Worm (Caenorhabditis elegans) whole organism, midembryonic: Measurements from ENCODE around the gene srx-102.

Experiments used
- T22C8.4 ChIP-seq: fragments of 200-800 bp; sonication (Bioruptor generic); IDR thresholded peaks from 2 replicates; pipeline ENCODE4 v1.3.6; 2022; ENCODE audit warnings: missing genetic modification characterization, missing compliant biosample characterization
- cog-1 ChIP-seq: sonication (generic microtip); optimal IDR thresholded peaks from 2 replicates; lab custom pipeline; 2016; ENCODE audit warnings: missing genetic modification characterization, missing compliant biosample characterization
- flt-1 ChIP-seq: fragments of 200-800 bp; sonication (Bioruptor generic); IDR thresholded peaks from 2 replicates; pipeline ENCODE4 v1.3.6; 2022; ENCODE audit warnings: missing genetic modification characterization, missing compliant biosample characterization
- klf-2 ChIP-seq: fragments of 200-800 bp; sonication (Bioruptor generic); conservative IDR thresholded peaks from 2 replicates; pipeline ENCODE4 v1.3.6; 2022; ENCODE audit warnings: missing genetic modification reagents, missing genetic modification characterization, missing compliant biosample characterization
- med-1 ChIP-seq: sonication (generic microtip); optimal IDR thresholded peaks from 2 replicates; lab custom pipeline; 2017; ENCODE audit warnings: missing genetic modification characterization, mild to moderate bottlenecking, missing compliant biosample characterization, antibody characterized with exemption, missing genetic modification reagents; ENCODE audit not compliant: insufficient read depth
- ref-1 ChIP-seq: fragments of 200-800 bp; sonication (Bioruptor generic); conservative IDR thresholded peaks from 2 replicates; pipeline ENCODE4 v1.3.6; 2022; ENCODE audit warnings: missing genetic modification reagents, missing genetic modification characterization, missing compliant biosample characterization
- tab-1 ChIP-seq: fragments of 200-800 bp; sonication (Bioruptor generic); IDR thresholded peaks from 2 replicates; pipeline ENCODE4 v1.3.6; 2022; ENCODE audit warnings: missing genetic modification characterization, missing compliant biosample characterization
- ztf-23 ChIP-seq: fragments of 200-800 bp; sonication (Bioruptor generic); IDR thresholded peaks from 2 replicates; pipeline ENCODE4 v1.3.6; 2022; ENCODE audit warnings: missing genetic modification reagents, missing genetic modification characterization, missing compliant biosample characterization
- ztf-29 ChIP-seq: fragments of 200-800 bp; sonication (Bioruptor generic); IDR thresholded peaks from 2 replicates; pipeline ENCODE4 v1.3.6; 2022; ENCODE audit warnings: missing genetic modification reagents, missing genetic modification characterization, missing compliant biosample characterization

Gene srx-102

DNA sequence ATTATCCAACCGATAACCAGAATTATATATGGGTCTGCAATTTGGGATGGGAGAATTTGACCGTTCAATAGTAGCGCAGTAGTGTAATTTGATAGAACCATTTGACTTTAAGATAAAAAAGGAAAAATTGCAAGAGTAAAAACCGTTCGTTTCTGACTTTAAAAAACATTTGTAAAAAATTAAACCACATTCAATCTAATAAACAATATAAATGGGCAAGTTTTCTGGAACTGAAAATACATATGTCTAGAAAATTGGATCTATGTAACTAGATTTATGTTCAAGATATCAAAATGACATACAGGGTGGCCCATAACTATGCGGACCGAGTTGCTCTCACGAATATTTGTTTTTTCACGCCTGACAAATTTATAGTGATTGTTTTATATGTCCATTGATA is at the start of gene srx-102:
srx-102 (minus strand) TSS at position 101 of the 400 bp plus-strand sequence.
- no peak for TF ChIP-seq med-1 (GFP tag; lab: Kevin White, UChicago)
- no peak for TF ChIP-seq ztf-29 (GFP tag; lab: Robert Waterston, UW)
- no peak for TF ChIP-seq tab-1 (GFP tag; lab: Robert Waterston, UW)
- no peak for TF ChIP-seq T22C8.4
- no peak for TF ChIP-seq ref-1 (GFP tag; lab: Robert Waterston, UW)
- no peak for TF ChIP-seq flt-1
- TF ChIP-seq cog-1 (tag; lab: Kevin White, UChicago): no peak
- no peak for TF ChIP-seq ztf-23 (GFP tag; lab: Robert Waterston, UW)
- no peak for TF ChIP-seq klf-2 (GFP tag; lab: Robert Waterston, UW)

DNA sequence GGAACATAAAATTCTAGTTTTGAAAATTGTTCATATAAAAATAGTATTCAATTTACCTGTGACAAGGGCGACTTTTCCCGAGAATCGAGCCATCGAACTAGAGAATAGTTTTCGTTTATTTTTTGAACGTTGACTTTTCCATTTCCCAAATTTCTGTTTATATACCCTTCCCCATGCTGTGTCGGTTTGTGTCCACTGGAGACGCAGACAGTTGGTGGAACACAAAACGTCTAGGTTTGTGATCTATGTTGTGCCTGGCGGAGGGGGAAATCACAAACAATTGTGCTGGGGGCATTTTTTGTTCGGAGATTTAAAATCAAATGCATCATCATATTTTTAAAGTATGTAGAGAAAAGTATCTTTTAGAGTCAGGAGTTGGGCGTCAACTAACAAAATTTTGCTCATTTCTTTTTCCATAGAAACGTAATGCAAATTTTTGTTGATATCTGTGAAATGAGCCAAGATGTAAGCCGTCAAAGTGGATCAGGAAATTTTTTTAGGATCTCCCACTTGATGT is 49.2 kb upstream of the srx-102 start, which contains the start of gene nta-1:
nta-1 (minus strand) TSS at position 131 of the 517 bp plus-strand sequence.
- TF ChIP-seq tab-1 (GFP tag; lab: Robert Waterston, UW): no peak
- no peak for TF ChIP-seq klf-2 (GFP tag; lab: Robert Waterston, UW)
- no peak for TF ChIP-seq ztf-29 (GFP tag; lab: Robert Waterston, UW)
- no peak for TF ChIP-seq ref-1 (GFP tag; lab: Robert Waterston, UW)
- no peak for TF ChIP-seq flt-1
- no peak for TF ChIP-seq med-1 (GFP tag; lab: Kevin White, UChicago)
- no peak for TF ChIP-seq ztf-23 (GFP tag; lab: Robert Waterston, UW)
- no peak for TF ChIP-seq T22C8.4
- TF ChIP-seq cog-1 (tag; lab: Kevin White, UChicago): no peak

DNA sequence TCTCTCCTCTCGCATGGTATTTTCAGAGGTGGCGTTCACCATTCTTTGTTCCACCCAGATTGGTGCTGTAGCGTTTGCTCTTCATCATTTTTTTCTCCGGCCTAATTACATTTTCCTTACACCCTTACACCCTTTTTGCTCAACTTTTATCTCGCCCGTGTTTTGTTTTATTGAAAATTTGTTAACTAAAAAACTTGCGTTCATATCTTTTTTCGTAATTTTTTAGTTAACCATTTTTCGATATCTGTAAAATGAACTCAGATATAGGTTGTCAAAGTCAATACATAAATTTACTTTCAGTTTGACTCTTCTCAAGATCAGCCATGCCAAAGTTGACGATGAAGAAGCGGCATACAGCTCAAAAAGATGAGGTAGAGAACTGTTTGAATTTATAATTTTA is 47.0 kb upstream of the srx-102 start, which contains the start of gene F12E12.1:
F12E12.1 (plus strand) TSS at position 301 of the 400 bp plus-strand sequence.
- TF ChIP-seq med-1 (GFP tag; lab: Kevin White, UChicago) (no peak), ref-1 (GFP tag; lab: Robert Waterston, UW) (no peak), ztf-23 (GFP tag; lab: Robert Waterston, UW) (no peak), klf-2 (GFP tag; lab: Robert Waterston, UW) (no peak), flt-1 (no peak), T22C8.4 (no peak), tab-1 (GFP tag; lab: Robert Waterston, UW) (no peak), cog-1 (tag; lab: Kevin White, UChicago) (no peak), ztf-29 (GFP tag; lab: Robert Waterston, UW) (no peak)

DNA sequence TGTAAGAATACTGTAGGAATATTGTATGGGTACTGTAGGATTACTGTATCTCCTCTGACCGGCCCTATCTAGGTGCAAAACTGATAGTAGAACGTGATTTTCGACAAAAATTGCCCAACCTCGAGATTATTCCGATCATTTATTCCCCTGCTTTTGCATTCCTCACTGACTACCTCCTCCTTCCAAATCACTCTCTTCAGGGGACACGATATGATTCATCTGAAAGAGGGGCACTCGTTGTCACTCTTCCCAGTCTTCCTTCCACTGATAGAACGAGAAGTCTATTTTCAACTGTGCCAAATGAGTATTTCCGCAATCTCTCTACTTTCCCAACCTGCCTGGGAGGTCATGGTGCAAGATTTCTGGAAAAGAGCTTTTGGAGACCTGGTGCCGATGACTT is 45.1 kb upstream of the srx-102 start, which contains the start of gene F12E12.2:
F12E12.2 (plus strand) TSS at position 301 of the 400 bp plus-strand sequence.
- TF ChIP-seq flt-1 (no peak), ztf-29 (GFP tag; lab: Robert Waterston, UW) (no peak), klf-2 (GFP tag; lab: Robert Waterston, UW) (no peak), tab-1 (GFP tag; lab: Robert Waterston, UW) (no peak), med-1 (GFP tag; lab: Kevin White, UChicago) (no peak), T22C8.4 (no peak), ref-1 (GFP tag; lab: Robert Waterston, UW) (no peak), cog-1 (tag; lab: Kevin White, UChicago) (no peak), ztf-23 (GFP tag; lab: Robert Waterston, UW) (no peak)

DNA sequence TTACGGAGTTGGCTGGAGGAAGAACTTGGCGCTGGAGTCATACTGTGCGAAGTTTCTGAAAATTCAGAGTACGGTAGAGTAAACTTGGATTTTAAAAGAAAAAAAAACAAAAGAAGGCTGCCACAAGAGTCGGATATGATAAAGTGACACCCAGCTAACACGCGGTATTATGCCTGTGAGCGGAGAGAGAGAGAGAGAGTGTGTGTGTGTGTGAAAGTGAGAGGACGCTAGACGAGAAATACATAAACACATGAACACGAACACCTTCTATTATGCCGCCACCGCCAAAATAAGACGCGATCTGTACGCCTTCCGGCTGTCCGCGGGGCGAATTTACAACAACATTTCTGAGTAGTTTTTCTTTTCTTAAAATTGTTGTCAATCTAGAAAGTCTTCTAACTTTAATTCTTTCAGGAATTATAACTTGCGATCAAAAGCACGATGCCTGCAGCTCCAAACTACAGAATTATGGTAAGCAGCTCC is 42.4 kb upstream of the srx-102 start, which contains the start of gene F12E12.6:
F12E12.6 (minus strand) TSS at position 51 of the 483 bp plus-strand sequence.
- no peak for TF ChIP-seq tab-1 (GFP tag; lab: Robert Waterston, UW)
- TF ChIP-seq cog-1 (tag; lab: Kevin White, UChicago): no peak
- TF ChIP-seq klf-2 (GFP tag; lab: Robert Waterston, UW): no peak
- TF ChIP-seq med-1 (GFP tag; lab: Kevin White, UChicago): no peak
- no peak for TF ChIP-seq T22C8.4
- TF ChIP-seq flt-1: no peak

DNA sequence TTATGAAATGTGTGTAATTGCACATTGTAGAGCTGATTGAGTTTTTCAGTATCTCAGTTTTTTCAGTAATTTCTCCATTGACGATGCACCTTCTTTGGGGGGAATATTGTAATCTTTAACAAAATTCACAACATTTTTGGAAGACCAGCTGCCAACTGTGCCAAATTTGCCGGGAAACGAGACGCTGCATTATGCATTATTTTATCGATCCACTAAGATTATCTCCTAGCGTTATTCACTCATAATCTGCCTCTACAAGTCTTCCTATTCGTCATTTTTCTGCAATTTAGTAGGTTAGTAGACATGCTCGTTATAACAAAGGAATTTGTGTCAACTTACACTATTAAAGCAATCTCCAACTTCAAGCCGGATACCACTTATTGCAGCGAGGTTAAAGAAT is 37.2 kb upstream of the srx-102 start, which contains the start of the genes sdz-12 and bath-31:
sdz-12 (minus strand) TSS at position 101 of the 400 bp plus-strand sequence.
bath-31 (plus strand) TSS at position 251 of the 400 bp plus-strand sequence.
- TF ChIP-seq klf-2 (GFP tag; lab: Robert Waterston, UW) (no peak), flt-1 (no peak), ref-1 (GFP tag; lab: Robert Waterston, UW) (no peak), ztf-23 (GFP tag; lab: Robert Waterston, UW) (no peak), ztf-29 (GFP tag; lab: Robert Waterston, UW) (no peak), tab-1 (GFP tag; lab: Robert Waterston, UW) (no peak)

DNA sequence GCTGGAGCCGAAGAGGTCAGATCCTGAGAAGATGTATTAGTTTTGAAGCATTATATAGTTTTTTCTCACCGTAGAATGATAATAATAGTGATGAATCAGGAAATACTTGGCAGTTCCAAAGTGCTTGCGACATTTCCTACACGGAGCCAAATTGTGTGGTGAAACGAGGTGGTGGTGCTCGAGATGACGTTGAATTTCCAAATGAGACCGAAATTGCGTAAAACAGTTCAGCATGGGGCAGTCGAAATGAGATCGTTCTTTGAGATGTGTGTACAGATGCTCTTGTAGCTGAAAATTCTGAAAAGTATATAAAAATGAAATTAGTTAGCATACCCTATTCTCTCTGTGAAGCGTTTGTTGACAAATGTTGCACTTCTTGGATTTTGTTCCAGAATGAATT is 33.4 kb upstream of the srx-102 start, which contains the start of gene C46E10.8:
C46E10.8 (minus strand) TSS at position 101 of the 400 bp plus-strand sequence.
- no peak for TF ChIP-seq ztf-23 (GFP tag; lab: Robert Waterston, UW)
- no peak for TF ChIP-seq flt-1
- TF ChIP-seq ref-1 (GFP tag; lab: Robert Waterston, UW): no peak
- TF ChIP-seq tab-1 (GFP tag; lab: Robert Waterston, UW): no peak
- TF ChIP-seq klf-2 (GFP tag; lab: Robert Waterston, UW): no peak
- no peak for TF ChIP-seq cog-1 (tag; lab: Kevin White, UChicago)
- no peak for TF ChIP-seq ztf-29 (GFP tag; lab: Robert Waterston, UW)
- TF ChIP-seq med-1 (GFP tag; lab: Kevin White, UChicago): no peak
- TF ChIP-seq T22C8.4: no peak

DNA sequence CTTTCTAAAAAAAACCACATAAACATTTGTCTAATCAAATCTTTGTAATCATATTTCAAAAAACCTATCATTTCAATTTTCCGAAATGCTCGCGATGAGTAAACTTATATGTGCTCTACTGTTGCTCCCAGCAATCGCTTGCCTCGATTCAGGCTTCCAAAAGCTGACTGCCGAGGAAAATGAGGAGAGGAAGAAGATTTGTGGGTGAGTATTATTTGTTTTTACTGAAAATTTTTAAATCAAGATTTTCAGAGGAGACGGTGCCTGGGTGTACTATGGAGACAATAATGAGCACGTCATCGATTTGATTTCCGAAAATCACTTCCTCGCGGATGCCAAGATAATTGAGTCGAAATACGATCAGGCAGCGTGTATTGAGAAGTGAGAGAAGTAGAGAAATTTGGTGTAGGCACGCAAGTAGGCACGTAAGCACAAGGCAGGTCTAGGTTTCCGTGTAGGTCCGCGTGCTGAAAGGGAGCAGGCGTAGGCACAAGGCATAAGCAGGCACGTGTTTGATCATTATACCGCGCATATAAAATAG is 29.7 kb upstream of the srx-102 start, which contains the start of gene C46E10.1:
C46E10.1 (plus strand) TSS at position 51 of the 541 bp plus-strand sequence.
- no peak for TF ChIP-seq ztf-29 (GFP tag; lab: Robert Waterston, UW)

DNA sequence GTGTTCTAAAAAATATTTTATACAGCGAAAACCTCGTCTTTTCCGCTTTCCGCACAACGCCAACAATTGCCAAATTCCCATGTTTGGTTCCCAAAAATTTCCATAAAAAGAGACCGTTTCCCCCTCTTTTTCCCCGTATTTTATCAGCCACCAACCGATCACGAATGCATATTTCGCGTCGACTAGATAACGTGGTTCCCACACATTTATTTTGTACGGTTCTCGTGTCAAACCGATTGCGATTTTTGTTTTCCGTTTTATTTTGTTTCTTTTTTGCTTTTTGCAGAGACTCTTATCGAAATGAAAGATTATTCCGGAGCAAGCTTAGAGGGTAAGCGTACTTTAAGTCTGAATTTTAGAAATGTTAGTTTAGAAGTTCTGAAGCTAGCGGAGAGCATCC is 26.5 kb upstream of the srx-102 start, which contains the start of gene C46E10.3:
C46E10.3 (plus strand) TSS at position 301 of the 400 bp plus-strand sequence.
- no peak for TF ChIP-seq ref-1 (GFP tag; lab: Robert Waterston, UW)
